Fruit fly (Drosophila melanogaster) whole organism: ENCODE measurements around the gene Tsp3A.

Experiments used
- CG8478 ChIP-seq: fragments of >200 bp; optimal IDR thresholded peaks from 2 replicates; lab custom pipeline; 2018; ENCODE audit warnings: inconsistent platforms
- pan ChIP-seq: fragments of >200 bp; optimal IDR thresholded peaks from 2 replicates; lab custom pipeline; 2017

dm6 chrX:2645593-2645992 lies 26.1 kb upstream of the Tsp3A start:
- TF ChIP-seq pan (lab: Kevin White, UChicago) (no peak), CG8478 (no peak)
